Worm (Caenorhabditis elegans) whole organism, L4 larva: ENCODE measurements around the gene nhr-5.

Source experiments
- hlh-30 ChIP-seq: sonication (generic microtip); optimal IDR thresholded peaks from 2 replicates; lab custom pipeline; 2017; ENCODE audit warnings: antibody characterized with exemption, mild to moderate bottlenecking, missing genetic modification characterization, missing compliant biosample characterization; ENCODE audit not compliant: insufficient read depth
- lin-39 ChIP-seq: fragments of 150-350 bp; optimal IDR thresholded peaks from 2 replicates; lab custom pipeline; 2014; ENCODE audit warnings: missing biosample characterization, missing genetic modification reagents, missing genetic modification characterization
- lsy-2 ChIP-seq, 2 experiments: fragments of 150-350 bp in 1 of 2; sonication (generic microtip) in 1 of 2; optimal IDR thresholded peaks; 2 replicates each; lab custom pipeline; 2014 to 2017; ENCODE audit warnings: missing biosample characterization in 2 of 2, missing genetic modification characterization in 2 of 2
- mdl-1 ChIP-seq, 2 experiments: fragments of 150-350 bp in 1 of 2; sonication (generic microtip) in 1 of 2; optimal IDR thresholded peaks; 2 replicates each; lab custom pipeline; 2014 to 2017; ENCODE audit warnings: missing biosample characterization in 2 of 2, missing genetic modification characterization in 2 of 2
- nhr-237 ChIP-seq: sonication (generic microtip); optimal IDR thresholded peaks from 2 replicates; lab custom pipeline; 2017; ENCODE audit warnings: missing biosample characterization, missing genetic modification characterization
- unc-62 ChIP-seq, 3 experiments: fragments of 150-350 bp in 1 of 3; sonication (generic microtip); optimal IDR thresholded peaks in 2 of 3; peaks in 1 of 3; 1 replicate in 1 of 3; 2 replicates in 2 of 3; lab custom pipeline; 2014 to 2017; ENCODE audit warnings: missing biosample characterization in 3 of 3, missing genetic modification characterization in 3 of 3, missing genetic modification reagents in 3 of 3, missing genotype in 1 of 3

- TF ChIP-seq lin-39 (tag; lab: Kevin White, UChicago) = no peak
- TF ChIP-seq mdl-1 (tag; optimal IDR thresholded peaks at IDR 0.05; lab: Kevin White, UChicago) = no peak
- TF ChIP-seq nhr-237 (tag; lab: Kevin White, UChicago) = no peak
- TF ChIP-seq hlh-30 = no peak
- no peak for TF ChIP-seq lsy-2 (tag; optimal IDR thresholded peaks at IDR 0.05; lab: Kevin White, UChicago)
- no peak for TF ChIP-seq unc-62 (GFP tag; optimal IDR thresholded peaks at IDR 0.05 in 1 of 2; lab: Kevin White, UChicago)
- no peak for TF ChIP-seq unc-62 (tag; optimal IDR thresholded peaks at IDR 0.05; lab: Kevin White, UChicago)
These were observed 8.5 kb upstream of the nhr-5 start for ce11 chrIV:15391549-15391948.
